Worm (Caenorhabditis elegans): Measurements from ENCODE around the gene Y75B8A.31.

DNA sequence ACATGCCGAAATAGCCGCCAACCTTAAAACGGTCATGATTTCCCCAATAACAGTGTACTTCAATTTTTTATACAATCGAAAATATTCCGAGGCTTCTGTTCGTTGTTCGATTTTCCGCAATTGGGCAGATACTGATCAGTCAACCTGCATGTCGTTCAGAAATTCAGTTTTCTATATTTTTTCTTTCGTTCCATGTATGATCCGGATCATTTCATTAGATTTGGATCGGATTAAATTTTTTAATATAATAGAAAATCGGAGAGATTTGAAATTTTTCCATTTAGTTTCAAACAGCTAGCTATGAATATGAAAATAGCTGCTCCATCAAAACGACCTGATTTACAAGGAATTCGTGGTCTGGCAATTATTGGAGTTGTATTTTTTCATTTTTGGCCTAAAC is 36.3 kb upstream of the Y75B8A.31 start, which contains the start of gene Y75B8A.37:
- no peak for TF ChIP-seq nhr-11 (tag; optimal IDR thresholded peaks at IDR 0.05)
- TF ChIP-seq ceh-48 (tag; optimal IDR thresholded peaks at IDR 0.05): no peak
- no peak for TF ChIP-seq ceh-14 (tag; optimal IDR thresholded peaks at IDR 0.05)
- no peak for TF ChIP-seq dmd-4 (tag; optimal IDR thresholded peaks at IDR 0.05; ENCODE audit: borderline replicate concordance)
- TF ChIP-seq ama-1 (optimal IDR thresholded peaks at IDR 0.05): no peak
- no peak for TF ChIP-seq lin-11 (tag; optimal IDR thresholded peaks at IDR 0.05)
